Fruit fly (Drosophila melanogaster) whole organism, pupa: ENCODE results near the gene Jon25Bii.

ENCODE experiments used
- CG10348 ChIP-seq: fragments of 200-800 bp; sonication (Bioruptor generic); IDR thresholded peaks from 2 replicates; pipeline ENCODE4 v1.3.6; 2022; ENCODE audit warnings: missing biosample characterization, missing genetic modification characterization
- CG13204 ChIP-seq: fragments of 200-800 bp; sonication (Bioruptor generic); optimal IDR thresholded peaks from 2 replicates; lab custom pipeline; 2018; ENCODE audit warnings: missing biosample characterization, mild to moderate bottlenecking, missing genetic modification characterization, moderate library complexity
- CG34367 ChIP-seq: fragments of 200-800 bp; sonication (Bioruptor generic); optimal IDR thresholded peaks from 2 replicates; lab custom pipeline; 2018; ENCODE audit warnings: missing biosample characterization, mild to moderate bottlenecking, missing genetic modification characterization
- CG8301 ChIP-seq: fragments of 200-800 bp; sonication (Bioruptor generic); optimal IDR thresholded peaks from 2 replicates; lab custom pipeline; 2018; ENCODE audit warnings: missing biosample characterization, mild to moderate bottlenecking, missing genetic modification characterization
- Pif1A ChIP-seq: fragments of 200-800 bp; sonication (Bioruptor generic); optimal IDR thresholded peaks from 3 replicates; lab custom pipeline; 2016; ENCODE audit warnings: missing biosample characterization, missing genetic modification characterization
- fd96Ca ChIP-seq: fragments of 200-800 bp; sonication (Bioruptor generic); IDR thresholded peaks from 3 replicates; pipeline ENCODE4 v1.3.6; 2022; ENCODE audit warnings: missing biosample characterization, missing genetic modification characterization
- rn ChIP-seq: fragments of 200-800 bp; sonication (Bioruptor generic); IDR thresholded peaks from 2 replicates; pipeline ENCODE4 v1.3.6; 2022; ENCODE audit warnings: missing biosample characterization, missing genetic modification characterization

DNA sequence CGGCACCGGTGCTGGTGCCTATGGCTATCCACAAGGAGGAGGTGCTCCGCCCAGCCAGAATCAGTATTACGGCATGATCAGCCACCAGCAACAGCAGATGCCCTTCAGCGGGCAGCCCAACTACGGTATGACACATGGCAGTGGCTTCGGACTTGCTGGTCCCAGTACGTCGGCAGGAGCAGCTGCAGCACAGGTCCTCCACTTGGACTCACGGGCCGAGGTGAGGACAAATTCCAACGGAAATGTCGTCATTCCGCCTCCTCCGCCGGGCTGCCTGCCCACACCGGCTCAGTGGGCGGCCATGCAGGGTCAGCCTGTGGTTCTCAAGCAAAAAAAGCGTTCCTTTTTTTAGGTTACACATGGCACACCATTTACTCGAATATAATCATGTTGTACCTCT lies 13.0 kb upstream of the Jon25Bii start:
- TF ChIP-seq fd96Ca (GFP tag; lab: Robert Waterston, UW): no peak
- TF ChIP-seq CG8301 (tag; lab: Kevin White, UChicago): no peak
- TF ChIP-seq CG34367 (tag; lab: Kevin White, UChicago): no peak
- TF ChIP-seq Pif1A (GFP tag; lab: Kevin White, UChicago): no peak
- TF ChIP-seq rn (GFP tag; lab: Robert Waterston, UW): no peak
- no peak for TF ChIP-seq CG13204 (GFP tag; lab: Kevin White, UChicago)
- TF ChIP-seq CG10348 (GFP tag; lab: Robert Waterston, UW): no peak
